Worm (Caenorhabditis elegans): ENCODE results near the gene ule-4.

DNA sequence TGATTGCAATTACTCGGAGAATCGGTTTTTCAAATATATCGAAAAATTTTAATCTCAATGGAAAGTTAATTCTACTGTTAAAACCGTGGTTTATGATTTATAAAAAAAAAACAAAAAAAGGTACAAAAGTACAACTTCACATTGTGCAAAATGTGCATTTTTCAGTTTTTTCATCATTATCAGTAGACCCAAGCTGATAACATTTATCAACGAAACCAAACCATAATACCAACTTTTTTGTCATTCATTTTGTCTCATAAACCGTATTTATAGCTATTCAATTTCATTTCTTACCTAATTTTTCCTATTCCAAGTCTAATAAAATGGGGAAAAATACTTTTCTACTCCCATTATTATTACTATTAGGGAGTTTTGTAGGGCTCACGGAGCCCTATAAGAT is 8.4 kb downstream of the ule-4 start, which contains the start of gene ugt-22:
- TF ChIP-seq ref-1 (GFP tag; conservative IDR thresholded peaks at IDR 0.05) (no peak), ztf-29 (GFP tag; IDR thresholded peaks at IDR 0.05) (no peak), med-1 (GFP tag; optimal IDR thresholded peaks at IDR 0.05; ENCODE audit: insufficient read depth) (no peak)
